Worm (Caenorhabditis elegans): ENCODE data around the gene atln-1.

The atln-1 gene

DNA sequence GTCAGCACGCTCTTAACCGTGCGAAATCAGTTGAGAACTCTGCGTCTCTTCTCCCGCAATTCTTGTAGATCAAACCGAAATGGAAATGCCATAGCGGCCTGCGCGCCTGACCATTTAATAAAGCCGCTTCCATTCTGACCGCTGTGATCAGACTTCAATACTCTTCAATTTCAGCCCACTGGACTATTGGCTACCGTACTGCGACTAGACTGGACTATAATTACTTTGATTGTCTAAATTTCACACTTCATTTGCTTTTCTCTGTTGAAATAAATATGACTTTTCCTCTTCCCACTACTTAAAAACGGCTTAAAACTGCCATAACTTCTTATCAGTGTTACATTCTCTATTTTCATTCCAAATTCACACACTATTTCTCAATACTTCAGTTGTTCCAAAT lies 49.8 kb downstream of the atln-1 start, which contains the start of gene Y54G2A.7:
Gene Y54G2A.7, plus strand, starts transcription at position 301 of the 400 bp plus-strand sequence.
- no peak for TF ChIP-seq ceh-30 (tag; optimal IDR thresholded peaks at IDR 0.05)
- no peak for TF ChIP-seq sox-2 (GFP tag; IDR thresholded peaks at IDR 0.05)
- TF ChIP-seq zip-5 (tag; optimal IDR thresholded peaks at IDR 0.05): no peak
- no peak for TF ChIP-seq hlh-8 (tag; optimal IDR thresholded peaks at IDR 0.05)
- no peak for TF ChIP-seq nhr-11 (tag; optimal IDR thresholded peaks at IDR 0.05)
- no peak for TF ChIP-seq fkh-6 (tag; optimal IDR thresholded peaks at IDR 0.05)
- TF ChIP-seq nfya-1 (tag; optimal IDR thresholded peaks at IDR 0.05): no peak
- no peak for TF ChIP-seq dmd-4 (tag; optimal IDR thresholded peaks at IDR 0.05; ENCODE audit: borderline replicate concordance)
- TF ChIP-seq pha-4 (tag; optimal IDR thresholded peaks at IDR 0.05): no peak
- TF ChIP-seq sox-4 (tag; optimal IDR thresholded peaks at IDR 0.05): no peak
- TF ChIP-seq elt-2 (tag; optimal IDR thresholded peaks at IDR 0.05): no peak
- TF ChIP-seq ceh-9 (tag; optimal IDR thresholded peaks at IDR 0.05): no peak
- no peak for TF ChIP-seq F13H6.1 (tag; optimal IDR thresholded peaks at IDR 0.05)
- no peak for TF ChIP-seq ceh-14 (tag; optimal IDR thresholded peaks at IDR 0.05)

DNA sequence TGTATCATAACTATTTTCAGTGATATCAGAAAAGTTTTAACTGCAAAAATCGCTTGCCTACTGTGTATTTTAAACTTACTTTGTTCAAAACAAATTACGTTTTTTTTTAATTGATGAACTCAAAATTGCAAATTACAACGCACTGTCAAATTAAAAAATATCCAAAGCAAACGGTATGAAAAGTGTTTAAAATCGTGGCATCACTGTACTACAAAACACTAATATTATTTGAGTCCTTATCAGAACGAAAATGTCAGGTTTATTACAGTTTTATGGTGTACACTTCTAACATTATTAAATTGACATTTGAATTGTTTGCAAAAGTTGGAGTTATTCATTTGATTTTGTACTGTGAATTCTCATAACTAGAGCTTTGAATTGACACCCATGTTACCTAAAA lies 52.8 kb downstream of the atln-1 start, which contains the start of gene clec-83:
Gene clec-83, minus strand, starts transcription at position 213 of the 400 bp plus-strand sequence.
- TF ChIP-seq unc-55 (GFP tag; optimal IDR thresholded peaks at IDR 0.05): no peak
- TF ChIP-seq mec-3 (tag; optimal IDR thresholded peaks at IDR 0.05; ENCODE audit: borderline replicate concordance): no peak

DNA sequence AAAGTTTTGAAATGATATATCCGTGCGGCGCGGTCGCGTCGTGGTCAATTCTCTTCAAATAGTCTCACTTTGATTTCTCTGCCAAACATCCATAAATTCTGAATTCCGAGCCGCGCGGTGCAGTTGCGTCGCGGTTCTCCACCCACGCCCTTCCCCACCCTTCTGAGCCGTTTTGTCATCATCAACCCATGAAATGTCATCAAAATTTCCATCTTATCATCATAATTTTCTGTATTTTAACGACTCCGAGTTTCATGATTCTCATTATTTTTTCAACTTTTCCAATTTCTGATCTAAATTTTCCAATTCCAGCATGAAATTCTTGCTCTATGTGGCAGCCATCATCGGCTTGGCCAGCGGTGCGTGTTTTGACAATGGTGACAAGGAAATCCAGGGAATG lies 53.7 kb downstream of the atln-1 start, which contains the start of gene clec-84:
Gene clec-84, plus strand, starts transcription at position 301 of the 400 bp plus-strand sequence.
- no peak for TF ChIP-seq ceh-34 (tag; optimal IDR thresholded peaks at IDR 0.05)

DNA sequence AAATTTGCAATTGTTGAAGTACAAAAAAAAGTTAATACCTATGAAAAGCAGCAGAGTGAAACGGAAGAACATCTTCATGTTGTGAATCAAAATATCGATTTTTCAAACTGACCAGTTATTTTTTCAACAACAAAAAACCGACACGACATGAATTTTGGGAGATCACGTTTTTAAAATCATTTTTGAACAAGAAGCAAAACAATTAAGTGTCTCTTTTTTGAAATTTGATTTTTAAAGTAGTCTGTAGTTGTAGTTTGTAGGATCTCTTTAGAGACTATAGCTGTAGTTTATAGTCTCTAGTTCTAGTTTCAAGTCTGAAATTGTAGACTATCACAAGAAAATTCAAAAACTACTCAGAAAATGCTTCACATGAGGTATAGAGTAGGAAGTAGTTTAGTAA lies 55.4 kb downstream of the atln-1 start, which contains the start of gene Y54G2A.15:
Gene Y54G2A.15, minus strand, starts transcription at position 101 of the 400 bp plus-strand sequence.
- no peak for TF ChIP-seq ahr-1 (tag; optimal IDR thresholded peaks at IDR 0.05)
- no peak for TF ChIP-seq hlh-30 (tag; optimal IDR thresholded peaks at IDR 0.05; ENCODE audit: insufficient read depth)

DNA sequence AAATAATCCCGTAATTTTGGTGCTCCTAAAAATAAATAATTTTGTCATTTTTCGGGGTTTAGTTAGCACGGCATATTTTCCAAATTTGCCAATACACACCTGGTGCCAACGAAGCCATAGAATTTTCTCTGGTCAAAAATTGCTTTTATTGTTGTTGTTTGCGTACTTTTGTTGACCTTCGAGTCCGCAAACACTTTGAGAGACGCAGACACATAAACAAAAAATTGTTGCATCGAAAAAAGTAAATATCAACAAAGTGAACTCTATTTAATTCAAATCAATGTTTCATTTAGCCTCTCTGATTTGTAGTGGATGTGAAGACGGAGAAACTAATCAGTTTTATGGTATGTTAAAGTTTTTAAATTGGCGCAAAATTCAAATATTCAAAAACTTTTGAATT lies 57.8 kb downstream of the atln-1 start, which contains the start of gene Y54G2A.40:
Gene Y54G2A.40, plus strand, starts transcription at position 213 of the 400 bp plus-strand sequence.
- TF ChIP-seq ceh-19 (GFP tag; optimal IDR thresholded peaks at IDR 0.05): no peak
- no peak for TF ChIP-seq sdc-2 (tag; optimal IDR thresholded peaks at IDR 0.05)
- no peak for TF ChIP-seq nhr-232 (tag; optimal IDR thresholded peaks at IDR 0.05)
- no peak for TF ChIP-seq Y22D7AL.16 (tag; optimal IDR thresholded peaks at IDR 0.05)
- no peak for TF ChIP-seq ceh-31 (tag; optimal IDR thresholded peaks at IDR 0.05)
- no peak for TF ChIP-seq C08G9.2 (tag; optimal IDR thresholded peaks at IDR 0.05)
- TF ChIP-seq madf-2 (tag; optimal IDR thresholded peaks at IDR 0.05): no peak
- TF ChIP-seq mec-3 (tag; optimal IDR thresholded peaks at IDR 0.05; ENCODE audit: borderline replicate concordance): no peak
- no peak for TF ChIP-seq unc-3 (GFP tag; conservative IDR thresholded peaks at IDR 0.05)
- TF ChIP-seq unc-3 (tag; optimal IDR thresholded peaks at IDR 0.05): no peak
- no peak for TF ChIP-seq tbx-7 (tag; optimal IDR thresholded peaks at IDR 0.05)
- no peak for TF ChIP-seq ets-4 (tag; optimal IDR thresholded peaks at IDR 0.05)
- TF ChIP-seq ceh-34 (tag; optimal IDR thresholded peaks at IDR 0.05): no peak
